Fruit fly (Drosophila melanogaster): ENCODE results near the gene CG17732.

CG17732 gene

DNA sequence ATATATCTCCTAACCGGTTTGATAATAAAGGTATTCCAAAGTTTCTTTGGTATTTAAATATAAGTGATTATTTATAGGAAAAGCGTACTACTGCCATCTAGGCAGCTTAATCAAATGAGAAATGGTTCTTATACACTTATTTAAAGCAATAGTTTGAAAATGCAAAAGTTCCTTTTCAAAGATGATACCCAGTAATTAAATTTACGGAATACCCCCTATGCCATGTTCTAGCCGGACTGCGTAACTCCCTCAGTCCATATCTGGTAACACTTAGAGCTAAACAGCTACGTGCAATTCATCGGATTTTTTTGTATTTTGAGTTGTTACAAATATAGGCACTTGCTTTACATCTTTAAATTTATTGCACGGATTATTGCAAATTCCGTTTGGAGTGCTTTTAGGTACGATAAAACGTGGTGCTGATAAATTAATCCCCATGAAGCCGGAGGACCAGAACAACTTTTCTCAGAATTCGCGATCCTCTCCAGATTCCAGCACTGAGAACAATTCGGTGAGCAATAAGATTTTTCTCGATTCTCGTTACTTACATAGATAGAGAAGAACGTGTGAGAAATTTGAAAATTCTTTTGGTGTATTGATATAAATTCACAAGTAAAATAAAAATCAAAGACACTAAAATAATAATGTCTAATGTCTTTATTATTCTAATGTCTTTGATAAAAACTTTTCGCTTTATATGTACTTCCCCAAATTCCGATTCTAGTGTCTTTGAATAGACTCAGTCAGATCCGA is 21.2 kb downstream of the CG17732 start, which contains the start of gene CG7668:
Gene CG7668 (plus strand): TSS at position 255 of the 753 bp plus-strand sequence.
- no peak for TF ChIP-seq CG8478 (optimal IDR thresholded peaks at IDR 0.05)
- TF ChIP-seq pan (optimal IDR thresholded peaks at IDR 0.05) = peak; percentile 49

DNA sequence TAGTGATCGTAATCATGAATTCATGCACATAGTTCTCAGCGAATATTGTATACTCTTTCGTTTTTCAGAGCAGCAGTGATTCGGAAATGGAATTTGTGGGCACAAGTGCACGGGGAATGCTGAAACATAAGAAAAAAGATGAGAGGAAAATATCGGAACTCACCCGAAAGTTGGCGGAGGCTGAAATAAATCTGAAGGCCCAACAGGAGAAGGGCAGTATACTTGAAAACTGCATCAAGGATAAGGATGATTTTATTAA is 21.7 kb downstream of the CG17732 start:
- TF ChIP-seq psq (optimal IDR thresholded peaks at IDR 0.05) = no peak
- no peak for TF ChIP-seq Dll (optimal IDR thresholded peaks at IDR 0.05)
- no peak for TF ChIP-seq usp (GFP tag; optimal IDR thresholded peaks at IDR 0.05)
- TF ChIP-seq EcR (GFP tag; optimal IDR thresholded peaks at IDR 0.05) = no peak
- TF ChIP-seq CG8478 (optimal IDR thresholded peaks at IDR 0.05) = no peak
- no peak for TF ChIP-seq pan (optimal IDR thresholded peaks at IDR 0.05)

- TF ChIP-seq pan (optimal IDR thresholded peaks at IDR 0.05) = no peak
- no peak for TF ChIP-seq usp (GFP tag; optimal IDR thresholded peaks at IDR 0.05)
- TF ChIP-seq psq (optimal IDR thresholded peaks at IDR 0.05) = no peak
- TF ChIP-seq CG8478 (optimal IDR thresholded peaks at IDR 0.05) = no peak
- TF ChIP-seq EcR (GFP tag; optimal IDR thresholded peaks at IDR 0.05) = no peak
- TF ChIP-seq Dll (optimal IDR thresholded peaks at IDR 0.05) = no peak
These were observed 23.0 kb downstream of the CG17732 start for dm6 chr3L:20004442-20004869.

dm6 chr3L:20005033-20005782 is 23.7 kb downstream of the CG17732 start, which contains the start of gene kug:
Gene kug, plus strand, starts transcription at chr3L:20005301.
- TF ChIP-seq psq (optimal IDR thresholded peaks at IDR 0.05) (no peak), CG8478 (optimal IDR thresholded peaks at IDR 0.05) (no peak)

- TF ChIP-seq pan (optimal IDR thresholded peaks at IDR 0.05) (no peak), psq (optimal IDR thresholded peaks at IDR 0.05) (no peak), Dll (optimal IDR thresholded peaks at IDR 0.05) (no peak), EcR (GFP tag; optimal IDR thresholded peaks at IDR 0.05) (no peak), CG8478 (optimal IDR thresholded peaks at IDR 0.05) (no peak), usp (GFP tag; optimal IDR thresholded peaks at IDR 0.05) (no peak)
These were observed 25.1 kb downstream of the CG17732 start for dm6 chr3L:20006269-20007265.

- TF ChIP-seq usp (GFP tag; optimal IDR thresholded peaks at IDR 0.05) (no peak), psq (optimal IDR thresholded peaks at IDR 0.05) (no peak), Dll (optimal IDR thresholded peaks at IDR 0.05) (no peak), EcR (GFP tag; optimal IDR thresholded peaks at IDR 0.05) (no peak), CG8478 (optimal IDR thresholded peaks at IDR 0.05) (no peak), pan (optimal IDR thresholded peaks at IDR 0.05) (no peak)
These were observed 46.2 kb downstream of the CG17732 start, which contains the start of gene CG14183 for dm6 chr3L:20027735-20028134. Gene CG14183, minus strand, starts transcription at chr3L:20027835.

DNA sequence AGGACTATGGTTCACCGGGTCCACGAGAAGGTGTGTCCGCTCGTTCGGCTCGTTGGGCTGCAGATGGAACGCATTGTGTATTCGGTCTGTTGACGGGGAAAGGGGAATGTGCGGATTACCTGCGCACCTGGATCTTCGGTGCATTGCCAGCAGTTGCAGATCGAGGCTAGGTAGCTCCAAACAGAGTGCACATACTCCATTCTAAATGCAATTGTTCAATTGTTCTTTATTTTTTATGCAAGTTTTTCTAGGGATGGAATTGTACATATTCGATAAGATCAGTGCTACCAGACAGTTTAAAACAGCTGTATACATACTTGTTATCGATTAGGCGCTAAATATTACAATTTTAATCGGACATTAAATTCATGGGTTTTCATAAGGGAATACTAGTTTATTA is 47.3 kb downstream of the CG17732 start, which contains the start of gene Lamtor1:
Gene Lamtor1 (minus strand): TSS at position 268 of the 400 bp plus-strand sequence.
- no peak for TF ChIP-seq psq (optimal IDR thresholded peaks at IDR 0.05)
- no peak for TF ChIP-seq pan (optimal IDR thresholded peaks at IDR 0.05)
- TF ChIP-seq Dll (optimal IDR thresholded peaks at IDR 0.05) = no peak
- TF ChIP-seq CG8478 (optimal IDR thresholded peaks at IDR 0.05) = no peak
- TF ChIP-seq usp (GFP tag; optimal IDR thresholded peaks at IDR 0.05) = no peak
- no peak for TF ChIP-seq EcR (GFP tag; optimal IDR thresholded peaks at IDR 0.05)

All from whole organism.